Fruit fly (Drosophila melanogaster): ENCODE data around the gene Trs20.
A peak's percentile ranks its signal among the peaks of the same experiment; 100 is the strongest.

dm6 chr3L:16105528-16105927, 25.9 kb downstream of the Trs20 start, which contains the start of the genes IntS9 and CG43295:
- TF ChIP-seq bab1 (GFP tag; optimal IDR thresholded peaks at IDR 0.05), result peak; percentile 78
- peak; percentile 48 for TF ChIP-seq tj (GFP tag; optimal IDR thresholded peaks at IDR 0.05)
- TF ChIP-seq cnc (optimal IDR thresholded peaks at IDR 0.05), result no peak
- peak; percentile 71 for TF ChIP-seq ovo (GFP tag; optimal IDR thresholded peaks at IDR 0.05)
- TF ChIP-seq CG12768 (GFP tag; optimal IDR thresholded peaks at IDR 0.05), result peak; percentile 77
- peak; percentile 78 for TF ChIP-seq CG14711 (tag; optimal IDR thresholded peaks at IDR 0.05)
